Worm (Caenorhabditis elegans): Measurements from ENCODE around the gene F33D4.4.

DNA sequence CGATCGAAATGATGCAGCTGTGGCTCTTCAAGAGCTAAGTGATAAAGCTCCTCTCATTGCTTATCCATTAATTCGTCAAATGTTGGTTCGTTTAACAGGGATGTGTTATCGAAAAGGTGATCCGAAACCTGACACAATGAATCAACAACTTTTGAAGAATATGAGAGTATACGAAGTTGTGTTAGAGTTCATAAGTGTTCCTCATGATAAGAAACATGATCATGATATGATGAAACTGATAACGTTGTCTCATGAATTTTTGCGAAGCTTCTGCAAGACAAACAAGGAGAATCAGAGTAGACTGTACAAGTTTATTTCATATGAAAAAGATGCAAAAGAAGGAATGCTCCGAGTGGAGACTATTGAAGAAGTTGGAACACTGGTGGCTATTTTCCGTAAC, 17.4 kb downstream of the F33D4.4 start:
- TF ChIP-seq dao-5 (tag; optimal IDR thresholded peaks at IDR 0.05) (no peak), W03F9.2 (tag; optimal IDR thresholded peaks at IDR 0.05) (no peak)
